Fruit fly (Drosophila melanogaster) whole organism, wandering third instar larva: ENCODE results near the gene Hecw.

Experiments
- GATAd ChIP-seq: sonication (Bioruptor generic); optimal IDR thresholded peaks from 2 replicates; lab custom pipeline; 2016; ENCODE audit warnings: missing biosample characterization, missing genetic modification characterization
- Sp1 ChIP-seq: fragments of 200-800 bp; sonication (Bioruptor generic); optimal IDR thresholded peaks from 3 replicates; lab custom pipeline; 2019; ENCODE audit warnings: missing biosample characterization, mild to moderate bottlenecking, missing genetic modification characterization, moderate library complexity
- br ChIP-seq: fragments of 200-800 bp; sonication (Bioruptor generic); optimal IDR thresholded peaks from 2 replicates; lab custom pipeline; 2016; ENCODE audit warnings: missing biosample characterization, missing genetic modification characterization
- dl ChIP-seq, 2 experiments: fragments of 175-275, 200-275 bp in 1 of 2; fragments of 200-275 bp in 1 of 2; sonication (Bioruptor generic); optimal IDR thresholded peaks; lab custom pipeline; 2018; ENCODE audit warnings: mild to moderate bottlenecking in 2 of 2, missing biosample characterization in 2 of 2, missing genetic modification characterization in 2 of 2, moderate library complexity in 2 of 2; ENCODE audit not compliant: partially characterized antibody in 2 of 2, insufficient read depth in 1 of 2
- ey ChIP-seq: fragments of 200-800 bp; sonication (Bioruptor generic); optimal IDR thresholded peaks from 2 replicates; lab custom pipeline; 2016; ENCODE audit warnings: missing biosample characterization, missing genetic modification characterization
- fru ChIP-seq: fragments of 200-800 bp; sonication (Bioruptor generic); optimal IDR thresholded peaks from 3 replicates; lab custom pipeline; 2016; ENCODE audit warnings: missing biosample characterization, mild to moderate bottlenecking, missing genetic modification characterization
- h ChIP-seq: fragments of 200-800 bp; sonication (Bioruptor generic); optimal IDR thresholded peaks from 3 replicates; lab custom pipeline; 2016; ENCODE audit warnings: missing biosample characterization, mild to moderate bottlenecking, missing genetic modification characterization
- jim ChIP-seq: fragments of 175-275, 200-325 bp; sonication (Bioruptor generic); optimal IDR thresholded peaks from 2 replicates; lab custom pipeline; 2016; ENCODE audit warnings: missing biosample characterization, mild to moderate bottlenecking, missing genetic modification characterization
- lola ChIP-seq: fragments of >200 bp; optimal IDR thresholded peaks from 2 replicates; lab custom pipeline; 2017; ENCODE audit warnings: missing biosample characterization, missing genetic modification characterization
- sage ChIP-seq: fragments of 200-800 bp; sonication (Bioruptor generic); optimal IDR thresholded peaks from 2 replicates; lab custom pipeline; 2016; ENCODE audit warnings: missing biosample characterization, mild to moderate bottlenecking, missing genetic modification characterization
- usp ChIP-seq: fragments of >200 bp; optimal IDR thresholded peaks from 2 replicates; lab custom pipeline; 2017; ENCODE audit warnings: missing biosample characterization, missing genetic modification characterization

DNA sequence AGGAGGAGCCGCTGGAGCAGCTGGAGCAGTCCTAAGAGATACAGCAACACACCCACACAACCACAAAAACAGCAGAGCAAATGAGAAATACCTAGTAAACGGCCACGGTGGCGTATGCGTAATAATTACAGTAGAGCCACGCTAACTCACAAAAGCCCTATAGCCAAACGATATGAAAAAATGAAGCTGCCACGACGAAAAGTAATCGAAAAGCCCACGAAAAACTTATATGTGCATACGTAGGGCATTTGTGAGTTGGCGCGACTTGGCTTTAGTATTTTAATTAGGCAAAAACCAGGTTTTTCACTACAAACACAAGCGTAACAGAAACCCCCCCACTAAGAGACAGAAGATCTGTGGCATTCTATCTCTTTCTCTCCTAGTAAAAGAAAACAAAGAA is 20.9 kb upstream of the Hecw start:
- no peak for TF ChIP-seq Sp1 (GFP tag; lab: Kevin White, UChicago)
- TF ChIP-seq h (GFP tag; lab: Kevin White, UChicago), result no peak
- no peak for TF ChIP-seq usp (GFP tag; lab: Kevin White, UChicago)
- TF ChIP-seq fru (GFP tag; lab: Kevin White, UChicago), result no peak
- TF ChIP-seq ey, result no peak
- no peak for TF ChIP-seq br (GFP tag; lab: Kevin White, UChicago)
- TF ChIP-seq sage (GFP tag; lab: Kevin White, UChicago), result no peak
- TF ChIP-seq GATAd (GFP tag; lab: Kevin White, UChicago), result no peak
- no peak for TF ChIP-seq lola (GFP tag; lab: Kevin White, UChicago)
- no peak for TF ChIP-seq jim (GFP tag; lab: Kevin White, UChicago)
- TF ChIP-seq dl (GFP tag; optimal IDR thresholded peaks at IDR 0.05; lab: Kevin White, UChicago; ENCODE audit: insufficient read depth in 1 of 2, partially characterized antibody in 2 of 2), result no peak
